Fruit fly (Drosophila melanogaster) Kc167 (cell line): ENCODE data around the gene CG46464.

Source experiments
- Myc ChIP-seq: fragments of >200 bp; optimal IDR thresholded peaks from 2 replicates; lab custom pipeline; 2017; ENCODE audit warnings: missing external identifiers
- h ChIP-seq: fragments of >200 bp; optimal IDR thresholded peaks from 3 replicates; lab custom pipeline; 2018; ENCODE audit warnings: missing external identifiers
- insv ChIP-seq: fragments of >200 bp; optimal IDR thresholded peaks from 3 replicates; lab custom pipeline; 2018; ENCODE audit warnings: missing external identifiers
- psq ChIP-seq: fragments of >200 bp; optimal IDR thresholded peaks from 2 replicates; lab custom pipeline; 2017; ENCODE audit warnings: missing external identifiers

DNA sequence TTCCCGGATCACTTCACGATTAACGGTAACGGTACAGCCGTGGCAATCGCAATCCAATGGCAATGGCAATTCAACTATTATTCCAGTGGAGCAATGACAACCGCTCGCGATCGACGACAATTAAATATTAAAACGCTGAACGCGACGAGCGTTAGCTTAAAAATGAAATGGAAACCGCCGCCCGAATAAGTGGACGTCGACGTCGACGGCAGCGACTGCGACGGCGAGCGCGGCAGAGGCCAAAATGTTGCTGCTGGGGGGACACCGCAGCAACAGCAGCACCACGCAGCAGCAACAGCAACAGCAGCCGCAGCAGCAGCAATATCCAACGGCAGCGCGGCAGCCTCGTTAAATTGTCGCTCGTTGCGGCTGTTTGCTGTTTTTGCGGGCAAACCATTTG is 8.6 kb upstream of the CG46464 start, which contains the start of gene CG8568:
- TF ChIP-seq psq (lab: Kevin White, UChicago): no peak
- TF ChIP-seq h (lab: Kevin White, UChicago): no peak
- no peak for TF ChIP-seq insv (lab: Kevin White, UChicago)
- no peak for TF ChIP-seq Myc (lab: Kevin White, UChicago)
